Worm (Caenorhabditis elegans) whole organism, L1 larva: ENCODE data around the gene C10A4.2.

Experiments used
- ama-1 ChIP-seq: fragments of 150-350 bp; optimal IDR thresholded peaks from 2 replicates; lab custom pipeline; 2014
- ceh-8 ChIP-seq: fragments of 200-800 bp; sonication (Bioruptor generic); optimal IDR thresholded peaks from 2 replicates; lab custom pipeline; 2018; ENCODE audit warnings: mild to moderate bottlenecking, missing genetic modification characterization, moderate library complexity, missing compliant biosample characterization
- efl-3 ChIP-seq: fragments of 200-800 bp; sonication (Bioruptor generic); optimal IDR thresholded peaks from 2 replicates; lab custom pipeline; 2018; ENCODE audit warnings: mild to moderate bottlenecking, missing genetic modification characterization, missing compliant biosample characterization
- elt-3 ChIP-seq, 6 experiments: fragments of 150-350 bp in 1 of 6; sonication (generic microtip); optimal IDR thresholded peaks; 2 replicates each; lab custom pipeline; 2017 to 2018; ENCODE audit warnings: missing biosample characterization in 6 of 6, missing genetic modification characterization in 6 of 6, inconsistent platforms in 1 of 6
- hlh-4 ChIP-seq: sonication (generic microtip); optimal IDR thresholded peaks from 2 replicates; lab custom pipeline; 2016; ENCODE audit warnings: mild to moderate bottlenecking, missing genetic modification characterization, missing compliant biosample characterization
- nhr-237 ChIP-seq: fragments of 150-350 bp; optimal IDR thresholded peaks from 2 replicates; lab custom pipeline; 2014; ENCODE audit warnings: missing biosample characterization, missing genetic modification characterization
- pqm-1 ChIP-seq: sonication (generic microtip); optimal IDR thresholded peaks from 3 replicates; lab custom pipeline; 2017; ENCODE audit warnings: missing biosample characterization, missing genetic modification characterization
- snpc-4 ChIP-seq: fragments of 150-350 bp; optimal IDR thresholded peaks from 2 replicates; lab custom pipeline; 2014; ENCODE audit warnings: missing biosample characterization, missing genetic modification characterization
- sox-4 ChIP-seq: sonication (generic microtip); optimal IDR thresholded peaks from 2 replicates; lab custom pipeline; 2016; ENCODE audit warnings: missing genetic modification characterization, missing compliant biosample characterization
- unc-130 ChIP-seq: fragments of 150-350 bp; optimal IDR thresholded peaks from 2 replicates; lab custom pipeline; 2017; ENCODE audit warnings: missing biosample characterization, missing genetic modification characterization, inconsistent platforms

- TF ChIP-seq ama-1 (no peak), nhr-237 (tag; lab: Kevin White, UChicago) (no peak), pqm-1 (tag; lab: Kevin White, UChicago) (no peak), unc-130 (tag; lab: Kevin White, UChicago) (no peak), snpc-4 (tag; lab: Kevin White, UChicago) (no peak), efl-3 (no peak), sox-4 (tag; lab: Kevin White, UChicago) (no peak), hlh-4 (tag; lab: Kevin White, UChicago) (no peak), ceh-8 (GFP tag; lab: Kevin White, UChicago) (no peak), elt-3 (tag; optimal IDR thresholded peaks at IDR 0.05; lab: Kevin White, UChicago) (no peak)
Measured at ce11 chrX:7390270-7390669, 19.8 kb upstream of the C10A4.2 start, which contains the start of gene C10A4.6.
